Worm (Caenorhabditis elegans) whole organism, L3 larva: ENCODE data around the gene str-89.

Experiments
- R02D3.7 ChIP-seq: fragments of 150-350 bp; optimal IDR thresholded peaks from 2 replicates; lab custom pipeline; 2014; ENCODE audit warnings: missing biosample characterization, missing genetic modification characterization
- ZK546.5 ChIP-seq: sonication (generic microtip); optimal IDR thresholded peaks from 2 replicates; lab custom pipeline; 2017; ENCODE audit warnings: missing biosample characterization, missing genetic modification characterization
- ceh-16 ChIP-seq: sonication (generic microtip); optimal IDR thresholded peaks from 2 replicates; lab custom pipeline; 2017; ENCODE audit warnings: missing biosample characterization, missing genetic modification characterization
- ceh-28 ChIP-seq: fragments of 150-350 bp; optimal IDR thresholded peaks from 2 replicates; lab custom pipeline; 2014; ENCODE audit warnings: missing biosample characterization, missing genetic modification reagents, missing genetic modification characterization
- ceh-82 ChIP-seq: fragments of 150-350 bp; optimal IDR thresholded peaks from 2 replicates; lab custom pipeline; 2014; ENCODE audit warnings: missing biosample characterization, missing genetic modification characterization
- ceh-9 ChIP-seq: sonication (generic microtip); optimal IDR thresholded peaks from 2 replicates; lab custom pipeline; 2018; ENCODE audit warnings: missing biosample characterization, missing genetic modification characterization
- daf-12 ChIP-seq: fragments of 150-350 bp; optimal IDR thresholded peaks from 2 replicates; lab custom pipeline; 2014; ENCODE audit warnings: missing biosample characterization, missing genetic modification reagents, missing genetic modification characterization
- egl-27 ChIP-seq: sonication (generic microtip); optimal IDR thresholded peaks from 4 replicates; lab custom pipeline; 2017; ENCODE audit warnings: missing biosample characterization, missing genetic modification reagents, missing genetic modification characterization
- egl-5 ChIP-seq: fragments of 150-350 bp; optimal IDR thresholded peaks from 2 replicates; lab custom pipeline; 2017; ENCODE audit warnings: missing biosample characterization, missing genetic modification reagents, missing genetic modification characterization, inconsistent platforms
- elt-2 ChIP-seq: sonication (generic microtip); optimal IDR thresholded peaks from 2 replicates; lab custom pipeline; 2016; ENCODE audit warnings: missing genetic modification reagents, mild to moderate bottlenecking, missing genetic modification characterization, missing compliant biosample characterization
- elt-3 ChIP-seq, 3 experiments: fragments of 150-350 bp in 1 of 3; sonication (generic microtip) in 2 of 3; optimal IDR thresholded peaks; 2 replicates in 2 of 3; 4 replicates in 1 of 3; lab custom pipeline; 2014 to 2017; ENCODE audit warnings: missing biosample characterization in 3 of 3, missing genetic modification characterization in 3 of 3
- fkh-10 ChIP-seq: sonication (generic microtip); optimal IDR thresholded peaks from 2 replicates; lab custom pipeline; 2017; ENCODE audit warnings: missing biosample characterization, missing genetic modification reagents, missing genetic modification characterization
- fkh-2 ChIP-seq: fragments of 150-350 bp; optimal IDR thresholded peaks from 2 replicates; lab custom pipeline; 2014; ENCODE audit warnings: missing biosample characterization, missing genetic modification reagents, missing genetic modification characterization
- hmg-11 ChIP-seq: sonication (generic microtip); optimal IDR thresholded peaks from 2 replicates; lab custom pipeline; 2016; ENCODE audit warnings: missing genetic modification characterization, missing compliant biosample characterization
- jun-1 ChIP-seq: fragments of 150-350 bp; optimal IDR thresholded peaks from 2 replicates; lab custom pipeline; 2014; ENCODE audit warnings: missing biosample characterization, missing genetic modification reagents, missing genetic modification characterization
- lin-39 ChIP-seq: fragments of 150-350 bp; optimal IDR thresholded peaks from 2 replicates; lab custom pipeline; 2018; ENCODE audit warnings: missing biosample characterization, missing genetic modification reagents, missing genetic modification characterization
- lsy-12 ChIP-seq: sonication (generic microtip); optimal IDR thresholded peaks from 2 replicates; lab custom pipeline; 2016; ENCODE audit warnings: mild to moderate bottlenecking, missing genetic modification characterization, missing compliant biosample characterization
- mdl-1 ChIP-seq: fragments of 150-350 bp; optimal IDR thresholded peaks from 2 replicates; lab custom pipeline; 2014; ENCODE audit warnings: missing biosample characterization, missing genetic modification characterization
- mml-1 ChIP-seq: fragments of 150-350 bp; sonication (generic microtip); optimal IDR thresholded peaks from 3 replicates; lab custom pipeline; 2014; ENCODE audit warnings: missing biosample characterization, missing genetic modification characterization
- nfya-1 ChIP-seq: sonication (generic microtip); optimal IDR thresholded peaks from 2 replicates; lab custom pipeline; 2017; ENCODE audit warnings: missing genetic modification characterization, mild to moderate bottlenecking, missing compliant biosample characterization, antibody characterized with exemption, moderate library complexity; ENCODE audit not compliant: insufficient read depth
- nhr-11 ChIP-seq: fragments of 150-350 bp; optimal IDR thresholded peaks from 2 replicates; lab custom pipeline; 2014; ENCODE audit warnings: missing biosample characterization, missing genetic modification characterization
- nhr-12 ChIP-seq: fragments of 150-350 bp; optimal IDR thresholded peaks from 2 replicates; lab custom pipeline; 2014; ENCODE audit warnings: missing biosample characterization, missing genetic modification characterization
- nhr-23 ChIP-seq: fragments of 150-350 bp; optimal IDR thresholded peaks from 2 replicates; lab custom pipeline; 2014; ENCODE audit warnings: missing biosample characterization, missing genetic modification reagents, missing genetic modification characterization
- nhr-28 ChIP-seq: fragments of 150-350 bp; optimal IDR thresholded peaks from 2 replicates; lab custom pipeline; 2014; ENCODE audit warnings: missing biosample characterization, missing genetic modification characterization
- nhr-43 ChIP-seq: sonication (generic microtip); optimal IDR thresholded peaks from 2 replicates; lab custom pipeline; 2016; ENCODE audit warnings: mild to moderate bottlenecking, missing genetic modification characterization, missing compliant biosample characterization; ENCODE audit not compliant: poor library complexity, severe bottlenecking
- nhr-67 ChIP-seq: fragments of 150-350 bp; optimal IDR thresholded peaks from 2 replicates; lab custom pipeline; 2014; ENCODE audit warnings: missing biosample characterization, missing genetic modification characterization
- nhr-76 ChIP-seq: fragments of 150-350 bp; sonication (generic microtip); optimal IDR thresholded peaks from 5 replicates; lab custom pipeline; 2014; ENCODE audit warnings: missing biosample characterization, missing genetic modification characterization
- nhr-77 ChIP-seq: fragments of 150-350 bp; optimal IDR thresholded peaks from 2 replicates; lab custom pipeline; 2014; ENCODE audit warnings: missing biosample characterization, missing genetic modification characterization
- pqm-1 ChIP-seq: fragments of 150-350 bp; optimal IDR thresholded peaks from 2 replicates; lab custom pipeline; 2017; ENCODE audit warnings: missing biosample characterization, missing genetic modification characterization, inconsistent platforms
- sea-2 ChIP-seq: fragments of 150-350 bp; sonication (generic microtip); optimal IDR thresholded peaks from 4 replicates; lab custom pipeline; 2014; ENCODE audit warnings: missing biosample characterization, missing genetic modification reagents, missing genetic modification characterization
- skn-1 ChIP-seq: fragments of 150-350 bp; optimal IDR thresholded peaks from 2 replicates; lab custom pipeline; 2014; ENCODE audit warnings: missing biosample characterization, missing genetic modification characterization
- snpc-4 ChIP-seq: fragments of 150-350 bp; optimal IDR thresholded peaks from 2 replicates; lab custom pipeline; 2014; ENCODE audit warnings: missing biosample characterization, missing genetic modification characterization
- unc-39 ChIP-seq: sonication (generic microtip); optimal IDR thresholded peaks from 4 replicates; lab custom pipeline; 2017; ENCODE audit warnings: missing biosample characterization, missing genetic modification characterization
- unc-62 ChIP-seq: fragments of 150-350 bp; sonication (generic microtip); optimal IDR thresholded peaks from 4 replicates; lab custom pipeline; 2014; ENCODE audit warnings: missing biosample characterization, missing genetic modification reagents, missing genetic modification characterization
- zag-1 ChIP-seq: fragments of 150-350 bp; optimal IDR thresholded peaks from 2 replicates; lab custom pipeline; 2014; ENCODE audit warnings: missing biosample characterization, missing genetic modification characterization
- ztf-4 ChIP-seq: fragments of 150-350 bp; optimal IDR thresholded peaks from 2 replicates; lab custom pipeline; 2014; ENCODE audit warnings: missing biosample characterization, missing genetic modification characterization

str-89 gene

DNA sequence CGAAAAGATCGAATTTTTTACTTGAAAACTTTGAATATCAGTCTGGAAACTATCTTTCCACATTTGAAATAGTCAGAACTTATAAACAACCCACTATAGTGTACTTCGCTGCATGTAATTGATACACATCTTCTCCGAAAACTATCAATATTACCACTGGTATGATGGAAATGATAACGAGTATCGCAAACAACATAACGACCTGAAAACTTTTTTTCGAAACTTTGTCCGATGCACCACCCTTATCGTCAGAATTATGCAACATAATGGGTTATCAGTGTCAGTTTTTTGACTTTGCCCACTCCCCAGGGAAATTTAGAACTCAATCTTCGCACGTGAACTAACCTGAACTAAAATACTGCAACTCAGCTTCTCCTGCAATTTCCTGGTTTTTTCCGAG lies 6.4 kb upstream of the str-89 start:
- TF ChIP-seq fkh-10 (GFP tag; lab: Kevin White, UChicago) (no peak), nhr-67 (tag; lab: Kevin White, UChicago) (no peak), elt-3 (tag; optimal IDR thresholded peaks at IDR 0.05; lab: Kevin White, UChicago) (no peak), elt-2 (peak; percentile 96), pqm-1 (tag; lab: Kevin White, UChicago) (peak; percentile 81), ceh-16 (tag; lab: Kevin White, UChicago) (no peak), skn-1 (tag; lab: Kevin White, UChicago) (no peak)

DNA sequence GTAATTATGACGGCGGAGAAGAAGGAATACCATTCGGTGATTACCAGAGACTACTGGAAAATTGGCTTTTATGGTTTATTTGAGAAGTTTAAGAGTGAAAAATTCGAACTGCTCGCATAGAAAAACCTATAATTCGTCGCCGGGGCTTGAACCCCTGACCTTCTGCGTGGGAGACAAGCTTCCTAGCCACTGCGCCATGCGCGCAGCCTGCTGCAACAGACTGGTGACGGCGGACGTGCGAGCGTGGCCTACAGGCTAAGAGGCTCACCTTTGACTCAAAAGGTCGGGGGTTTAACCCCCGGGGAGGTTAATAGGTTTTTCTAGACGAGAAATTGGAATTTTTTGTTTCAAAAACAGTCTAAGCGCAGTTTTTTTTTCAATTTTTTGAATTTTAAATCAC lies 4.3 kb upstream of the str-89 start:
- no peak for TF ChIP-seq ceh-82
- no peak for TF ChIP-seq hmg-11 (tag; lab: Kevin White, UChicago)
- TF ChIP-seq fkh-10 (GFP tag; lab: Kevin White, UChicago) = no peak
- TF ChIP-seq R02D3.7 (tag; lab: Kevin White, UChicago) = no peak
- TF ChIP-seq lin-39 (tag; lab: Kevin White, UChicago) = no peak
- no peak for TF ChIP-seq pqm-1 (tag; lab: Kevin White, UChicago)
- no peak for TF ChIP-seq jun-1 (tag; lab: Kevin White, UChicago)
- no peak for TF ChIP-seq mml-1
- TF ChIP-seq snpc-4 (tag; lab: Kevin White, UChicago) = no peak

DNA sequence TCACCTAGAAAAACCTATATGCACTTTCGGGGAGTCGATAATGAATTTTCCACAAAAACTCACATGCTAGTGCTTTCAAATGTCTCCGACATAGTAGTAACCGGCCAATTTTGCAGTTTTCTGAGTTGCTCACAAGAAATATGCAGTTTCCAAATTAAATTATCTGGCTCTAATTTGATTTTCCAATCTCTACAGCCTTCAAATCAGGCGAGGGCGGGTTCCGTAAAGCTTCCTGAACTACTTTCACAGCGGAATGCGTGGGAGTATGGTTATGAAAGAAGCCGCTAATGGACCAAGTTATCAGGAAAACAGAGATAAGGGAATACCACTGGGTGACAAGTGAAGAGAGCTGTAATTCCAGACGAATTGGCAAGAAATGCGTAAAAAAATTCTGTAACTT lies 2.7 kb upstream of the str-89 start, which contains the start of gene F59A1.11:
Gene F59A1.11, minus strand, starts transcription at position 101 of the 400 bp plus-strand sequence.
- TF ChIP-seq elt-3 (tag; optimal IDR thresholded peaks at IDR 0.05; lab: Kevin White, UChicago) (no peak), unc-62 (GFP tag; lab: Kevin White, UChicago) (no peak), mdl-1 (tag; lab: Kevin White, UChicago) (no peak), nhr-43 (tag; lab: Kevin White, UChicago) (no peak), lin-39 (tag; lab: Kevin White, UChicago) (no peak), nhr-11 (no peak), nhr-77 (tag; lab: Kevin White, UChicago) (no peak), sea-2 (GFP tag; lab: Kevin White, UChicago) (no peak), nhr-28 (tag; lab: Kevin White, UChicago) (no peak), jun-1 (tag; lab: Kevin White, UChicago) (no peak), egl-27 (no peak), zag-1 (no peak), elt-2 (no peak), egl-5 (no peak)

ce11 chrV:17667676-17668075 lies 955 bp upstream of the str-89 start, which contains the start of gene F59A1.12:
TSS of gene F59A1.12 (minus strand) at chrV:17667776.
- TF ChIP-seq lin-39 (tag; lab: Kevin White, UChicago) (no peak), ztf-4 (tag; lab: Kevin White, UChicago) (no peak)

- no peak for TF ChIP-seq daf-12 (tag; lab: Kevin White, UChicago)
- TF ChIP-seq ZK546.5 = no peak
- TF ChIP-seq ceh-9 (tag; lab: Kevin White, UChicago) = no peak
- TF ChIP-seq mml-1 = no peak
- TF ChIP-seq ceh-28 (tag; lab: Kevin White, UChicago) = no peak
- no peak for TF ChIP-seq elt-2
- TF ChIP-seq nhr-43 (tag; lab: Kevin White, UChicago) = no peak
- TF ChIP-seq lsy-12 = no peak
- TF ChIP-seq nhr-77 (tag; lab: Kevin White, UChicago) = no peak
- TF ChIP-seq nhr-76 (tag; lab: Kevin White, UChicago) = no peak
- no peak for TF ChIP-seq unc-39 (tag; lab: Kevin White, UChicago)
- TF ChIP-seq ceh-82 = no peak
- TF ChIP-seq hmg-11 (tag; lab: Kevin White, UChicago) = no peak
Observed at ce11 chrV:17673343-17673742, 4.7 kb downstream of the str-89 start, which contains the start of gene str-93. TSS of gene str-93 (minus strand) at chrV:17673443.

- no peak for TF ChIP-seq fkh-10 (GFP tag; lab: Kevin White, UChicago)
- TF ChIP-seq nhr-76 (tag; lab: Kevin White, UChicago) = no peak
- TF ChIP-seq nhr-23 (tag; lab: Kevin White, UChicago) = no peak
- no peak for TF ChIP-seq daf-12 (tag; lab: Kevin White, UChicago)
- no peak for TF ChIP-seq unc-39 (tag; lab: Kevin White, UChicago)
- TF ChIP-seq ZK546.5 = no peak
- no peak for TF ChIP-seq nhr-12 (tag; lab: Kevin White, UChicago)
- TF ChIP-seq fkh-2 (tag; lab: Kevin White, UChicago) = no peak
- TF ChIP-seq nfya-1 = no peak
- TF ChIP-seq mdl-1 (tag; lab: Kevin White, UChicago) = no peak
- TF ChIP-seq, all 47 proteins: peak for 0
Observed at ce11 chrV:17676553-17676952, 7.9 kb downstream of the str-89 start, which contains the start of gene str-92. TSS of gene str-92 (minus strand) at chrV:17676653.
